Fruit fly (Drosophila melanogaster) whole organism, embryonic: ENCODE results near the gene CG18171.

ENCODE experiments used
- B-H2 ChIP-seq: fragments of 200-800 bp; sonication (Bioruptor generic); optimal IDR thresholded peaks from 2 replicates; lab custom pipeline; 2018; ENCODE audit warnings: missing biosample characterization, mild to moderate bottlenecking, missing genetic modification characterization
- CG10209 ChIP-seq: fragments of 200-800 bp; sonication (Bioruptor generic); optimal IDR thresholded peaks from 3 replicates; lab custom pipeline; 2017; ENCODE audit warnings: missing biosample characterization, mild to moderate bottlenecking, missing genetic modification characterization, missing genetic modification reagents
- CG10431 ChIP-seq: fragments of 200-800 bp; sonication (Bioruptor generic); optimal IDR thresholded peaks from 3 replicates; lab custom pipeline; 2018; ENCODE audit warnings: missing biosample characterization, mild to moderate bottlenecking, missing genetic modification characterization
- CG10462 ChIP-seq: fragments of 200-800 bp; sonication (Bioruptor generic); optimal IDR thresholded peaks from 2 replicates; lab custom pipeline; 2016; ENCODE audit warnings: missing biosample characterization, missing genetic modification characterization
- CG12299 ChIP-seq: fragments of 200-800 bp; sonication (Bioruptor generic); optimal IDR thresholded peaks from 2 replicates; lab custom pipeline; 2018; ENCODE audit warnings: missing biosample characterization, mild to moderate bottlenecking, missing genetic modification characterization
- CG14667 ChIP-seq: fragments of 200-800 bp; sonication (Bioruptor generic); IDR thresholded peaks from 2 replicates; pipeline ENCODE4 v1.3.6; 2022; ENCODE audit warnings: missing biosample characterization, missing genetic modification characterization
- CG14860 ChIP-seq: fragments of 200-800 bp; sonication (Bioruptor generic); IDR thresholded peaks from 3 replicates; pipeline ENCODE4 v1.3.6; 2022; ENCODE audit warnings: missing biosample characterization, missing genetic modification characterization; ENCODE audit not compliant: partially characterized antibody
- CG15011 ChIP-seq: fragments of 200-800 bp; sonication (Bioruptor generic); optimal IDR thresholded peaks from 3 replicates; lab custom pipeline; 2018; ENCODE audit warnings: missing biosample characterization, mild to moderate bottlenecking, missing genetic modification characterization
- CG15269 ChIP-seq: fragments of 200-800 bp; sonication (Bioruptor generic); optimal IDR thresholded peaks from 2 replicates; lab custom pipeline; 2018; ENCODE audit warnings: missing biosample characterization, mild to moderate bottlenecking, missing genetic modification characterization, moderate library complexity
- CG1602 ChIP-seq: fragments of 200-800 bp; sonication (Bioruptor generic); optimal IDR thresholded peaks from 3 replicates; lab custom pipeline; 2016; ENCODE audit warnings: missing biosample characterization, missing genetic modification characterization
- CG17359 ChIP-seq: fragments of 200-800 bp; sonication (Bioruptor generic); optimal IDR thresholded peaks from 3 replicates; lab custom pipeline; 2018; ENCODE audit warnings: missing biosample characterization, mild to moderate bottlenecking, missing genetic modification characterization, moderate library complexity
- CG18619 ChIP-seq: fragments of 200-800 bp; sonication (Bioruptor generic); optimal IDR thresholded peaks from 3 replicates; lab custom pipeline; 2017; ENCODE audit warnings: missing biosample characterization, mild to moderate bottlenecking, missing genetic modification characterization
- CG2129 ChIP-seq: fragments of 200-800 bp; sonication (Bioruptor generic); IDR thresholded peaks from 2 replicates; pipeline ENCODE4 v1.3.6; 2022; ENCODE audit warnings: missing biosample characterization, missing genetic modification characterization; ENCODE audit not compliant: partially characterized antibody
- CG3281 ChIP-seq: fragments of 200-800 bp; sonication (Bioruptor generic); optimal IDR thresholded peaks from 3 replicates; lab custom pipeline; 2017; ENCODE audit warnings: missing biosample characterization, mild to moderate bottlenecking, missing genetic modification characterization
- CG4360 ChIP-seq: fragments of 200-800 bp; sonication (Bioruptor generic); IDR thresholded peaks from 2 replicates; pipeline ENCODE4 v1.3.6; 2022; ENCODE audit warnings: missing biosample characterization, missing genetic modification characterization
- CG4424 ChIP-seq: fragments of 200-800 bp; sonication (Bioruptor generic); optimal IDR thresholded peaks from 3 replicates; lab custom pipeline; 2016; ENCODE audit warnings: missing biosample characterization, missing genetic modification characterization
- CG6683 ChIP-seq: fragments of 200-800 bp; sonication (Bioruptor generic); optimal IDR thresholded peaks from 2 replicates; lab custom pipeline; 2017; ENCODE audit warnings: missing biosample characterization, mild to moderate bottlenecking, missing genetic modification characterization, missing genetic modification reagents
- CG7357 ChIP-seq: fragments of 200-800 bp; sonication (Bioruptor generic); IDR thresholded peaks from 3 replicates; pipeline ENCODE4 v1.3.6; 2022; ENCODE audit warnings: missing biosample characterization, missing genetic modification characterization
- CG8359 ChIP-seq: fragments of 200-800 bp; sonication (Bioruptor generic); optimal IDR thresholded peaks from 2 replicates; lab custom pipeline; 2017; ENCODE audit warnings: missing biosample characterization, mild to moderate bottlenecking, missing genetic modification characterization, borderline replicate concordance
- Chrac-16 ChIP-seq: fragments of 200-800 bp; sonication (Bioruptor generic); optimal IDR thresholded peaks from 3 replicates; lab custom pipeline; 2016; ENCODE audit warnings: missing biosample characterization, missing genetic modification characterization
- Dip2 ChIP-seq: fragments of 200-800 bp; sonication (Bioruptor generic); IDR thresholded peaks from 2 replicates; pipeline ENCODE4 v1.3.6; 2022; ENCODE audit warnings: missing biosample characterization, missing genetic modification characterization
- Dref ChIP-seq: fragments of 200-800 bp; sonication (Bioruptor generic); IDR thresholded peaks from 2 replicates; pipeline ENCODE4 v1.3.6; 2022; ENCODE audit warnings: missing biosample characterization, missing genetic modification characterization
- H2.0 ChIP-seq: fragments of 200-800 bp; sonication (Bioruptor generic); IDR thresholded peaks from 2 replicates; pipeline ENCODE4 v1.3.6; 2022; ENCODE audit warnings: missing biosample characterization, missing genetic modification characterization
- HLH54F ChIP-seq: fragments of 200-800 bp; sonication (Bioruptor generic); optimal IDR thresholded peaks from 3 replicates; lab custom pipeline; 2016; ENCODE audit warnings: missing biosample characterization, missing genetic modification characterization
- Hmr ChIP-seq: fragments of 200-800 bp; sonication (Bioruptor generic); optimal IDR thresholded peaks from 3 replicates; lab custom pipeline; 2017; ENCODE audit warnings: mild to moderate bottlenecking, missing biosample characterization, missing genetic modification reagents, missing genetic modification characterization
- Hr39 ChIP-seq: fragments of >200 bp; optimal IDR thresholded peaks from 2 replicates; lab custom pipeline; 2017
- Mrtf ChIP-seq: fragments of 200-800 bp; sonication (Bioruptor generic); IDR thresholded peaks from 3 replicates; pipeline ENCODE4 v1.3.6; 2022; ENCODE audit warnings: missing biosample characterization, missing genetic modification characterization
- Opbp ChIP-seq: fragments of 200-800 bp; sonication (Bioruptor generic); IDR thresholded peaks from 3 replicates; pipeline ENCODE4 v1.3.6; 2022; ENCODE audit warnings: missing biosample characterization, missing genetic modification characterization; ENCODE audit not compliant: partially characterized antibody
- PHDP ChIP-seq: fragments of 200-800 bp; sonication (Bioruptor generic); optimal IDR thresholded peaks from 3 replicates; lab custom pipeline; 2018; ENCODE audit warnings: missing biosample characterization, mild to moderate bottlenecking, missing genetic modification characterization, moderate library complexity
- Rfx ChIP-seq: fragments of 200-800 bp; sonication (Bioruptor generic); IDR thresholded peaks from 2 replicates; pipeline ENCODE4 v1.3.6; 2022; ENCODE audit warnings: missing biosample characterization, missing genetic modification characterization
- abd-A ChIP-seq: fragments of 200-800 bp; sonication (Bioruptor generic); optimal IDR thresholded peaks from 3 replicates; lab custom pipeline; 2019; ENCODE audit warnings: missing biosample characterization, mild to moderate bottlenecking, missing genetic modification characterization, moderate library complexity
- al ChIP-seq: fragments of 200-800 bp; sonication (Bioruptor generic); IDR thresholded peaks from 2 replicates; pipeline ENCODE4 v1.3.6; 2022; ENCODE audit warnings: missing biosample characterization, missing genetic modification characterization
- bigmax ChIP-seq: fragments of 200-800 bp; sonication (Bioruptor generic); optimal IDR thresholded peaks from 2 replicates; lab custom pipeline; 2018; ENCODE audit warnings: missing biosample characterization, mild to moderate bottlenecking, missing genetic modification characterization
- cad ChIP-seq: fragments of >200 bp; optimal IDR thresholded peaks from 2 replicates; lab custom pipeline; 2017; ENCODE audit warnings: missing biosample characterization, missing genetic modification characterization
- cas ChIP-seq: fragments of 200-800 bp; sonication (Bioruptor generic); IDR thresholded peaks from 2 replicates; pipeline ENCODE4 v1.3.6; 2022; ENCODE audit warnings: missing biosample characterization, missing genetic modification characterization
- ci ChIP-seq: fragments of 200-800 bp; sonication (Bioruptor generic); IDR thresholded peaks from 3 replicates; pipeline ENCODE4 v1.3.6; 2022; ENCODE audit warnings: missing biosample characterization, missing genetic modification characterization
- crol ChIP-seq: fragments of 200-800 bp; sonication (Bioruptor generic); IDR thresholded peaks from 2 replicates; pipeline ENCODE4 v1.3.6; 2022; ENCODE audit warnings: missing biosample characterization, missing genetic modification characterization
- crp ChIP-seq, 2 experiments: fragments of 200-800 bp; sonication (Bioruptor generic); optimal IDR thresholded peaks; 2 replicates in 1 of 2; 3 replicates in 1 of 2; lab custom pipeline; 2017; ENCODE audit warnings: missing biosample characterization in 2 of 2, missing genetic modification characterization in 2 of 2, mild to moderate bottlenecking in 1 of 2, moderate library complexity in 1 of 2
- disco-r ChIP-seq: fragments of 200-800 bp; sonication (Bioruptor generic); optimal IDR thresholded peaks from 2 replicates; lab custom pipeline; 2016; ENCODE audit warnings: missing biosample characterization, missing genetic modification characterization
- dmrt99B ChIP-seq: fragments of 200-800 bp; sonication (Bioruptor generic); optimal IDR thresholded peaks from 2 replicates; lab custom pipeline; 2018; ENCODE audit warnings: missing biosample characterization, mild to moderate bottlenecking, missing genetic modification characterization, moderate library complexity
- eyg ChIP-seq: fragments of 200-800 bp; sonication (Bioruptor generic); optimal IDR thresholded peaks from 3 replicates; lab custom pipeline; 2016; ENCODE audit warnings: missing biosample characterization, missing genetic modification characterization
- fru ChIP-seq: fragments of >200 bp; optimal IDR thresholded peaks from 2 replicates; lab custom pipeline; 2017
- gcm2 ChIP-seq: fragments of 200-800 bp; sonication (Bioruptor generic); optimal IDR thresholded peaks from 2 replicates; lab custom pipeline; 2016; ENCODE audit warnings: missing biosample characterization, missing genetic modification characterization
- hkb ChIP-seq, 2 experiments: fragments of 200-800 bp in 1 of 2; fragments of >200 bp in 1 of 2; sonication (Bioruptor generic) in 1 of 2; IDR thresholded peaks in 1 of 2; optimal IDR thresholded peaks in 1 of 2; 2 replicates each; pipeline versions ENCODE4 v1.3.6 to Lab custom; 2017 to 2022; ENCODE audit warnings: missing biosample characterization in 1 of 2, missing genetic modification characterization in 1 of 2
- luna ChIP-seq: fragments of 200-800 bp; sonication (Bioruptor generic); optimal IDR thresholded peaks from 2 replicates; lab custom pipeline; 2016; ENCODE audit warnings: missing biosample characterization, missing genetic modification characterization
- mam ChIP-seq: fragments of 200-800 bp; sonication (Bioruptor generic); optimal IDR thresholded peaks from 3 replicates; lab custom pipeline; 2016; ENCODE audit warnings: missing biosample characterization, missing genetic modification characterization
- rib ChIP-seq: fragments of 200-800 bp; sonication (Bioruptor generic); IDR thresholded peaks from 2 replicates; pipeline ENCODE4 v1.3.6; 2022; ENCODE audit warnings: missing biosample characterization, missing genetic modification characterization
- schlank ChIP-seq: fragments of 200-800 bp; sonication (Bioruptor generic); optimal IDR thresholded peaks from 2 replicates; lab custom pipeline; 2018; ENCODE audit warnings: missing biosample characterization, mild to moderate bottlenecking, missing genetic modification characterization
- so ChIP-seq: fragments of 200-800 bp; sonication (Bioruptor generic); IDR thresholded peaks from 3 replicates; pipeline ENCODE4 v1.3.6; 2022; ENCODE audit warnings: missing biosample characterization, missing genetic modification characterization
- ssp ChIP-seq: fragments of 200-800 bp; sonication (Bioruptor generic); IDR thresholded peaks from 2 replicates; pipeline ENCODE4 v1.3.6; 2022; ENCODE audit warnings: missing biosample characterization, missing genetic modification characterization
- tio ChIP-seq: fragments of 200-800 bp; sonication (Bioruptor generic); optimal IDR thresholded peaks from 2 replicates; lab custom pipeline; 2017; ENCODE audit warnings: missing biosample characterization, missing genetic modification characterization, inconsistent platforms
- toy ChIP-seq: fragments of 200-800 bp; sonication (Bioruptor generic); IDR thresholded peaks from 2 replicates; pipeline ENCODE4 v1.3.6; 2022; ENCODE audit warnings: missing biosample characterization, missing genetic modification characterization

Gene CG18171

dm6 chr3L:1742552-1743097 lies 19.7 kb upstream of the CG18171 start:
- TF ChIP-seq CG17359 (tag; lab: Kevin White, UChicago) = no peak
- no peak for TF ChIP-seq Hr39
- no peak for TF ChIP-seq dmrt99B (tag; lab: Kevin White, UChicago)
- no peak for TF ChIP-seq rib (GFP tag; lab: Robert Waterston, UW)
- TF ChIP-seq gcm2 = no peak
- no peak for TF ChIP-seq abd-A (tag; lab: Kevin White, UChicago)
- no peak for TF ChIP-seq crp (GFP tag; optimal IDR thresholded peaks at IDR 0.05; lab: Kevin White, UChicago)
- no peak for TF ChIP-seq mam (GFP tag; lab: Kevin White, UChicago)
- no peak for TF ChIP-seq CG8359
- no peak for TF ChIP-seq al
- no peak for TF ChIP-seq CG10462
- peak; percentile 22; the same call in 1 of the 3 replicates for TF ChIP-seq ci (GFP tag; lab: Robert Waterston, UW)
- TF ChIP-seq fru (lab: Kevin White, UChicago) = no peak
- TF ChIP-seq CG4424 (GFP tag; lab: Kevin White, UChicago) = no peak
- peak; percentile 1 for TF ChIP-seq CG15011 (GFP tag; lab: Kevin White, UChicago)
- no peak for TF ChIP-seq Hmr (GFP tag; lab: Kevin White, UChicago)
- TF ChIP-seq CG2129 = no peak
- TF ChIP-seq toy (GFP tag; lab: Robert Waterston, UW) = no peak
- no peak for TF ChIP-seq CG10431
- no peak for TF ChIP-seq cas (GFP tag; lab: Robert Waterston, UW)
- peak; percentile 25; the same call in 1 of the 2 replicates for TF ChIP-seq Rfx (GFP tag; lab: Robert Waterston, UW)
- no peak for TF ChIP-seq B-H2 (GFP tag; lab: Kevin White, UChicago)
- TF ChIP-seq CG4360 (GFP tag; lab: Robert Waterston, UW) = no peak
- TF ChIP-seq CG14667 (GFP tag; lab: Robert Waterston, UW) = no peak
- no peak for TF ChIP-seq Dip2
- TF ChIP-seq H2.0 (GFP tag; lab: Robert Waterston, UW) = no peak
- TF ChIP-seq Dref = no peak
- no peak for TF ChIP-seq Mrtf (GFP tag; lab: Robert Waterston, UW)
- TF ChIP-seq CG6683 (GFP tag; lab: Kevin White, UChicago) = no peak
- no peak for TF ChIP-seq CG12299
- no peak for TF ChIP-seq crol (GFP tag; lab: Robert Waterston, UW)
- TF ChIP-seq CG14860 (GFP tag; lab: Robert Waterston, UW) = no peak
- no peak for TF ChIP-seq luna (GFP tag; lab: Kevin White, UChicago)
- TF ChIP-seq tio (GFP tag; lab: Kevin White, UChicago) = peak; percentile 16
- no peak for TF ChIP-seq Chrac-16 (GFP tag; lab: Kevin White, UChicago)
- TF ChIP-seq CG7357 = no peak
- no peak for TF ChIP-seq CG18619 (GFP tag; lab: Kevin White, UChicago)
- no peak for TF ChIP-seq PHDP (tag; lab: Kevin White, UChicago)
- TF ChIP-seq Opbp (GFP tag; lab: Robert Waterston, UW) = no peak
- TF ChIP-seq CG1602 (GFP tag; lab: Kevin White, UChicago) = no peak
- no peak for TF ChIP-seq disco-r (GFP tag; lab: Kevin White, UChicago)
- TF ChIP-seq hkb (optimal IDR thresholded peaks at IDR 0.05; lab: Kevin White, UChicago) = no peak
- no peak for TF ChIP-seq hkb (GFP tag; IDR thresholded peaks at IDR 0.05; lab: Robert Waterston, UW)
- no peak for TF ChIP-seq HLH54F (GFP tag; lab: Kevin White, UChicago)
- TF ChIP-seq CG3281 = peak; percentile 21
- TF ChIP-seq cad (GFP tag; lab: Kevin White, UChicago) = no peak
- TF ChIP-seq ssp = no peak
- no peak for TF ChIP-seq so (GFP tag; lab: Robert Waterston, UW)
- TF ChIP-seq CG10209 (GFP tag; lab: Kevin White, UChicago) = peak; percentile 29
- TF ChIP-seq schlank (tag; lab: Kevin White, UChicago) = no peak
- no peak for TF ChIP-seq CG15269 (tag; lab: Kevin White, UChicago)
- no peak for TF ChIP-seq bigmax (GFP tag; lab: Kevin White, UChicago)
- TF ChIP-seq eyg (GFP tag; lab: Kevin White, UChicago) = no peak
